Fruit fly (Drosophila melanogaster) whole organism, wandering third instar larva: ENCODE results near the gene TwdlK.

ENCODE experiments used
- CG32264 ChIP-seq: fragments of 200-800 bp; sonication (Bioruptor generic); optimal IDR thresholded peaks from 2 replicates; lab custom pipeline; 2016; ENCODE audit warnings: missing biosample characterization, missing genetic modification characterization
- CG9705 ChIP-seq: fragments of 200-800 bp; sonication (Bioruptor generic); optimal IDR thresholded peaks from 2 replicates; lab custom pipeline; 2018; ENCODE audit warnings: missing biosample characterization, mild to moderate bottlenecking, missing genetic modification characterization
- CrebA ChIP-seq: fragments of 200-800 bp; sonication (Bioruptor generic); optimal IDR thresholded peaks from 2 replicates; lab custom pipeline; 2016; ENCODE audit warnings: missing biosample characterization, mild to moderate bottlenecking, missing genetic modification characterization, borderline replicate concordance
- Dfd ChIP-seq: fragments of >200 bp; optimal IDR thresholded peaks from 2 replicates; lab custom pipeline; 2017; ENCODE audit warnings: missing biosample characterization, missing genetic modification characterization
- Dif ChIP-seq: fragments of 200-275, 200-300 bp; sonication (Bioruptor generic); optimal IDR thresholded peaks from 2 replicates; lab custom pipeline; 2018; ENCODE audit warnings: missing biosample characterization, missing genetic modification characterization; ENCODE audit not compliant: partially characterized antibody
- GATAd ChIP-seq: sonication (Bioruptor generic); optimal IDR thresholded peaks from 2 replicates; lab custom pipeline; 2016; ENCODE audit warnings: missing biosample characterization, missing genetic modification characterization
- Hr78 ChIP-seq: fragments of >200 bp; optimal IDR thresholded peaks from 2 replicates; lab custom pipeline; 2017; ENCODE audit warnings: missing biosample characterization, missing genetic modification characterization
- Hr83 ChIP-seq: fragments of 200-300 bp; sonication (Bioruptor generic); optimal IDR thresholded peaks from 2 replicates; lab custom pipeline; 2016; ENCODE audit warnings: missing biosample characterization, mild to moderate bottlenecking, missing genetic modification characterization, moderate library complexity; ENCODE audit not compliant: poor library complexity, severe bottlenecking
- Jra ChIP-seq: sonication (Bioruptor generic); optimal IDR thresholded peaks from 2 replicates; lab custom pipeline; 2016; ENCODE audit warnings: missing biosample characterization, missing genetic modification characterization
- Mio ChIP-seq: sonication (Bioruptor generic); optimal IDR thresholded peaks from 2 replicates; lab custom pipeline; 2016; ENCODE audit warnings: missing biosample characterization, missing genetic modification characterization
- Myc ChIP-seq: fragments of >200 bp; optimal IDR thresholded peaks from 2 replicates; lab custom pipeline; 2017
- N ChIP-seq: fragments of >200 bp; optimal IDR thresholded peaks from 2 replicates; lab custom pipeline; 2018; ENCODE audit warnings: missing biosample characterization, missing external identifiers, missing genetic modification characterization
- OdsH ChIP-seq: fragments of 200-800 bp; sonication (Bioruptor generic); optimal IDR thresholded peaks from 2 replicates; lab custom pipeline; 2016; ENCODE audit warnings: missing biosample characterization, mild to moderate bottlenecking, missing genetic modification characterization
- Sp1 ChIP-seq: fragments of 200-800 bp; sonication (Bioruptor generic); optimal IDR thresholded peaks from 3 replicates; lab custom pipeline; 2019; ENCODE audit warnings: missing biosample characterization, mild to moderate bottlenecking, missing genetic modification characterization, moderate library complexity
- Vsx2 ChIP-seq: fragments of 200-300, 225-300 bp; sonication (Bioruptor generic); optimal IDR thresholded peaks from 2 replicates; lab custom pipeline; 2018; ENCODE audit warnings: missing biosample characterization, missing genetic modification characterization; ENCODE audit not compliant: partially characterized antibody
- br ChIP-seq: fragments of 200-800 bp; sonication (Bioruptor generic); optimal IDR thresholded peaks from 2 replicates; lab custom pipeline; 2016; ENCODE audit warnings: missing biosample characterization, missing genetic modification characterization
- brk ChIP-seq: fragments of 200-800 bp; sonication (Bioruptor generic); optimal IDR thresholded peaks from 2 replicates; lab custom pipeline; 2016; ENCODE audit warnings: missing biosample characterization, mild to moderate bottlenecking, missing genetic modification characterization
- dl ChIP-seq, 2 experiments: fragments of 175-275, 200-275 bp in 1 of 2; fragments of 200-275 bp in 1 of 2; sonication (Bioruptor generic); optimal IDR thresholded peaks; lab custom pipeline; 2018; ENCODE audit warnings: mild to moderate bottlenecking in 2 of 2, missing biosample characterization in 2 of 2, missing genetic modification characterization in 2 of 2, moderate library complexity in 2 of 2; ENCODE audit not compliant: partially characterized antibody in 2 of 2, insufficient read depth in 1 of 2
- dmrt93B ChIP-seq: fragments of 200-800 bp; sonication (Bioruptor generic); optimal IDR thresholded peaks from 2 replicates; lab custom pipeline; 2018; ENCODE audit warnings: missing biosample characterization, mild to moderate bottlenecking, missing genetic modification characterization
- dsf ChIP-seq: sonication (Bioruptor generic); optimal IDR thresholded peaks from 2 replicates; lab custom pipeline; 2016; ENCODE audit warnings: missing biosample characterization, missing genetic modification characterization, borderline replicate concordance
- ey ChIP-seq: fragments of 200-800 bp; sonication (Bioruptor generic); optimal IDR thresholded peaks from 2 replicates; lab custom pipeline; 2016; ENCODE audit warnings: missing biosample characterization, missing genetic modification characterization
- foxo ChIP-seq, 2 experiments: fragments of 200-800 bp; sonication (Bioruptor generic); optimal IDR thresholded peaks; 2 replicates in 1 of 2; 3 replicates in 1 of 2; lab custom pipeline; 2016 to 2017; ENCODE audit warnings: missing biosample characterization in 2 of 2, missing genetic modification characterization in 2 of 2
- fru ChIP-seq: fragments of 200-800 bp; sonication (Bioruptor generic); optimal IDR thresholded peaks from 3 replicates; lab custom pipeline; 2016; ENCODE audit warnings: missing biosample characterization, mild to moderate bottlenecking, missing genetic modification characterization
- h ChIP-seq: fragments of 200-800 bp; sonication (Bioruptor generic); optimal IDR thresholded peaks from 3 replicates; lab custom pipeline; 2016; ENCODE audit warnings: missing biosample characterization, mild to moderate bottlenecking, missing genetic modification characterization
- jim ChIP-seq: fragments of 175-275, 200-325 bp; sonication (Bioruptor generic); optimal IDR thresholded peaks from 2 replicates; lab custom pipeline; 2016; ENCODE audit warnings: missing biosample characterization, mild to moderate bottlenecking, missing genetic modification characterization
- lola ChIP-seq: fragments of >200 bp; optimal IDR thresholded peaks from 2 replicates; lab custom pipeline; 2017; ENCODE audit warnings: missing biosample characterization, missing genetic modification characterization
- psq ChIP-seq: fragments of 200-800 bp; sonication (Bioruptor generic); optimal IDR thresholded peaks from 3 replicates; lab custom pipeline; 2017; ENCODE audit warnings: missing biosample characterization, mild to moderate bottlenecking, missing genetic modification characterization, moderate library complexity
- rgr ChIP-seq: fragments of 200-800 bp; sonication (Bioruptor generic); optimal IDR thresholded peaks from 3 replicates; lab custom pipeline; 2016; ENCODE audit warnings: missing biosample characterization, mild to moderate bottlenecking, missing genetic modification characterization
- sage ChIP-seq: fragments of 200-800 bp; sonication (Bioruptor generic); optimal IDR thresholded peaks from 2 replicates; lab custom pipeline; 2016; ENCODE audit warnings: missing biosample characterization, mild to moderate bottlenecking, missing genetic modification characterization
- sv ChIP-seq: fragments of 200-800 bp; sonication (Bioruptor generic); optimal IDR thresholded peaks from 3 replicates; lab custom pipeline; 2016; ENCODE audit warnings: missing biosample characterization, missing genetic modification characterization
- tai ChIP-seq: sonication (Bioruptor generic); optimal IDR thresholded peaks from 2 replicates; lab custom pipeline; 2016; ENCODE audit warnings: missing biosample characterization, missing genetic modification characterization
- woc ChIP-seq: sonication (Bioruptor generic); optimal IDR thresholded peaks from 2 replicates; lab custom pipeline; 2016; ENCODE audit warnings: missing biosample characterization, mild to moderate bottlenecking, missing genetic modification characterization

The TwdlK gene

DNA sequence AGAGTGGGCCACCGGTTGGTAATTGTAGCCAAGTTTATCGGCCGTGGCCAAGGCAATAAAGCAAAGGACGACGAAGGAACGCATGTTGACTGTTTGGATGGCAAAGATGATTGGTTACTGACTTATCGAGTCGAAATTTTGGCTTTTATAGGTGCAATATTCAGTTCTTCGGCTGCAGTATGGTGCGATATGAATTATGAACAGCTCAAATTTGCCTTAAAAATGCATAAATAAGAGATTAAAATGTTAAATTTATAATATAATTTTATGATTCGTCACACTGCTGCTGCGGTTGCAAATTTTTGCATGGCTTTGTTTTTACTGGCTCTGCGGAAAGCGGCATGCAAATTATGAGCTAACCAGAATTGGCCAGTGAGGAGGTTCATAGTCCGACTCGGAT, at the start of gene TwdlK:
Gene TwdlK (minus strand): TSS at position 101 of the 400 bp plus-strand sequence.
- TF ChIP-seq Hr83 (GFP tag; lab: Kevin White, UChicago) (no peak), br (GFP tag; lab: Kevin White, UChicago) (no peak), brk (GFP tag; lab: Kevin White, UChicago) (no peak), Hr78 (GFP tag; lab: Kevin White, UChicago) (no peak), psq (GFP tag; lab: Kevin White, UChicago) (no peak), tai (GFP tag; lab: Kevin White, UChicago) (no peak), Jra (GFP tag; lab: Kevin White, UChicago) (no peak), foxo (GFP tag; optimal IDR thresholded peaks at IDR 0.05; lab: Kevin White, UChicago) (no peak), CG32264 (no peak), Sp1 (no peak), dsf (GFP tag; lab: Kevin White, UChicago) (no peak), h (GFP tag; lab: Kevin White, UChicago) (no peak), Vsx2 (GFP tag; lab: Kevin White, UChicago) (no peak)

DNA sequence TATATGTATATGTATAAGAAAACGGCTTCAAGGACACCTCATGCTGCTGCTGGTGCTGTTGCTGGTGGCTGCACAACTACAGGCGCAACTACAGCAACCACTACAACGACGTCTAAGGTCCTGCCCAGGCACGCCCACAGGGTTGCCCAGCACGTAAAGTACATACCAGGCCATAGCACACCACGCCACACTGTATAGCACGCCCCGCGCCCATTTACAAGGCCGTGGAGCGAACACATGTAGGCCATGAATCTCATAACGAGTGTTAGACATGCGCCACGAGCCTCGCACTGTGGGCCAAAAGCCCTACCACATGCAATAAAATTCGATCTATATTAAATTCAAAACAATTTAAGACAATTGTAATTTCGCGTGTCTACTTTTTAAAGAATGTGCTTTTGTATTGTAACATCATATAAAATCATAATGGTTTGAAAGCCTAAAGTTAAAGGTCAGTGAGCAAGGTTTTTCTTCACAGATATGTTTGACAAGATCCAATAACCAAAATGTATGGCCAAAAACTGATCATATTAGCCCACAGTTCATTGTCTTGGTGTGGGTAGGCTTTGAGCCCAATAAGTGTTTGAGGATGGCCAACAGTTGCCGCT, 43.1 kb upstream of the TwdlK start:
- TF ChIP-seq ey (GFP tag; lab: Kevin White, UChicago) (no peak), lola (GFP tag; lab: Kevin White, UChicago) (no peak), Myc (lab: Kevin White, UChicago) (no peak), N (GFP tag; lab: Kevin White, UChicago) (no peak), Dif (GFP tag; lab: Kevin White, UChicago) (no peak), Dfd (GFP tag; lab: Kevin White, UChicago) (no peak), CG32264 (no peak), rgr (GFP tag; lab: Kevin White, UChicago) (no peak), Mio (GFP tag; lab: Kevin White, UChicago) (no peak), dsf (GFP tag; lab: Kevin White, UChicago) (no peak), fru (GFP tag; lab: Kevin White, UChicago) (no peak), h (GFP tag; lab: Kevin White, UChicago) (no peak), br (GFP tag; lab: Kevin White, UChicago) (no peak), CrebA (GFP tag; lab: Kevin White, UChicago) (no peak), dmrt93B (GFP tag; lab: Kevin White, UChicago) (no peak), dl (GFP tag; optimal IDR thresholded peaks at IDR 0.05; lab: Kevin White, UChicago; ENCODE audit: insufficient read depth in 1 of 2, partially characterized antibody in 2 of 2) (no peak), psq (GFP tag; lab: Kevin White, UChicago) (no peak), foxo (GFP tag; optimal IDR thresholded peaks at IDR 0.05; lab: Kevin White, UChicago) (no peak), Hr78 (GFP tag; lab: Kevin White, UChicago) (no peak), woc (GFP tag; lab: Kevin White, UChicago) (no peak)

DNA sequence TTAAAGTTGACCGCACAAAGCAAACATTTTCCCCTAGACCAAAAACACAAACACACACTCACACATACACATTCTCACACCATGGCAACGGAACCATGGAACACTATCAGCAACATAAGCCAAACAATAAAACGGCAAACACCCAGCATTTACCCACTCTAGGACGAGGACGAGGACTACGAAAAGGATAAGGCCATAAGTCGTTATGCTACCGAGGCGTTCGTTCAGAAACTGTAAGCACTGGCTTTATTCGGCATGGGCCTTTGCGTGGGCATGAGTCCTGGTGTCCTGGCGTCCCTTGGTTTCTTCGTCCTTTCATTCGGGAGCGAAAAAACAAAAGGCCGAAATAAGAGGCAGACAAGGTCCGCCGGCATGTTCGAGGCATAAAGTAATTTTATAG, 41.8 kb upstream of the TwdlK start:
- TF ChIP-seq Mio (GFP tag; lab: Kevin White, UChicago): no peak

- TF ChIP-seq GATAd (GFP tag; lab: Kevin White, UChicago) (no peak), ey (GFP tag; lab: Kevin White, UChicago) (no peak), Jra (GFP tag; lab: Kevin White, UChicago) (no peak)
These were observed 27.6 kb upstream of the TwdlK start, which contains the start of gene Tb for dm6 chr3R:26656140-26656539. Gene Tb, plus strand, starts transcription at chr3R:26656440.

dm6 chr3R:26655416-26655945, 27.0 kb upstream of the TwdlK start:
- TF ChIP-seq Hr78 (GFP tag; lab: Kevin White, UChicago) (no peak), Myc (lab: Kevin White, UChicago) (peak; percentile 44)

DNA sequence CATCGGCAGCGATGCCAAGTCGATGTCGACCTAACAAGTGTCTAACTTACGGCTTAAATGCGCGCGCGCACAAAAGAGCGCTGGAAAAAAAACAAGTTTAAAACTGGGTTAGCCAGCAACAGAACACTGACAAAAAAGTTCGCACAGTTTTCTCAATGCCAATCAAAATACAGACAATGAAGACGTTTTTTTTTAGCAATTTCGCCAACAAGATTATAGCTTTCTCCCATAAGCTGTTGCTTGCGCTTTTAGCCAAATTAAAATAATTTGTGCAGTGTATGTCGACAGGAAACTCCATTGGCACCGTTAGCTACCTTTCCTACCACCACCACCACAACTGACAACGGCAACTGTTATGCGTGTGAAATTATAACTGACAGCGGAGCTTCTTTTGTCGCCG, 26.1 kb upstream of the TwdlK start:
- TF ChIP-seq sage (GFP tag; lab: Kevin White, UChicago): no peak
- TF ChIP-seq Dif (GFP tag; lab: Kevin White, UChicago): no peak
- no peak for TF ChIP-seq dmrt93B (GFP tag; lab: Kevin White, UChicago)
- no peak for TF ChIP-seq lola (GFP tag; lab: Kevin White, UChicago)
- TF ChIP-seq foxo (GFP tag; optimal IDR thresholded peaks at IDR 0.05; lab: Kevin White, UChicago): peak in 1 of 2 experiments; percentile 12
- TF ChIP-seq Hr78 (GFP tag; lab: Kevin White, UChicago): no peak
- TF ChIP-seq CG9705 (GFP tag; lab: Kevin White, UChicago): no peak
- no peak for TF ChIP-seq CG32264
- TF ChIP-seq sv (GFP tag; lab: Kevin White, UChicago): peak; percentile 26
- TF ChIP-seq jim: no peak
- no peak for TF ChIP-seq OdsH (GFP tag; lab: Kevin White, UChicago)
- TF ChIP-seq dl (GFP tag; optimal IDR thresholded peaks at IDR 0.05; lab: Kevin White, UChicago; ENCODE audit: insufficient read depth in 1 of 2, partially characterized antibody in 2 of 2): no peak
- TF ChIP-seq, all 38 proteins: peak for 2
